Worm (Caenorhabditis elegans): ENCODE data around the gene mab-3.

DNA sequence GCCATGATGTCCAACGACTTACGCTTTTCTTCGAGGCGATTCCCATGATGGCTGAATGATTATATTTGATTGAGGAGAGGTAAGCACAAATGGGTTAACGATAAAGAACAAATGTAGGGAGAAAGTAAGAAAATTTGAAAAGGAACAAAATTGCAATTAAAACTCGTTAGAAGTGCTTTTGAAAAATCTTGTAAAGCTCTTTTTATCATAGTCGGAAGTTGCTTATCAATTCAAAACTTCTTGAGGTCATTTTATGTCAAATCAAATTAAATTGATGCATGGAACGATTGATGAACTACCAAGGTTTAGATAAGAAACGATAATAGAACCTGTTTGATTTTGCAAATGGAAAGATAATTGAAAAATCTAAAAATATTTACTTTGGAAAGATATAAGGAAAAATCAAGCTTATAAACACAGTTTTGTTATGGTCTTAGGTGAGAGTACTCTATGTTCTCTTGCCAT, 23.1 kb upstream of the mab-3 start, which contains the start of gene glt-5:
- no peak for TF ChIP-seq unc-62 (GFP tag; optimal IDR thresholded peaks at IDR 0.05)
- no peak for TF ChIP-seq fkh-4 (tag; optimal IDR thresholded peaks at IDR 0.05; ENCODE audit: borderline replicate concordance)
- TF ChIP-seq xbp-1 (tag; optimal IDR thresholded peaks at IDR 0.05): no peak
